Worm (Caenorhabditis elegans) whole organism, L2 larva: Measurements from ENCODE around the gene F49C5.3.

Experiments used
- C34F6.9 ChIP-seq: fragments of 150-350 bp; optimal IDR thresholded peaks from 2 replicates; lab custom pipeline; 2014; ENCODE audit warnings: missing biosample characterization, missing genetic modification characterization
- ZK546.5 ChIP-seq: sonication (generic microtip); optimal IDR thresholded peaks from 2 replicates; lab custom pipeline; 2017; ENCODE audit warnings: missing biosample characterization, missing genetic modification characterization
- aly-2 ChIP-seq: fragments of 150-350 bp; optimal IDR thresholded peaks from 2 replicates; lab custom pipeline; 2014; ENCODE audit warnings: missing biosample characterization, missing genetic modification characterization
- ama-1 ChIP-seq: fragments of 150-350 bp; optimal IDR thresholded peaks from 2 replicates; lab custom pipeline; 2018; ENCODE audit warnings: inconsistent platforms
- lsy-2 ChIP-seq, 2 experiments: fragments of 150-350 bp in 1 of 2; sonication (generic microtip) in 1 of 2; optimal IDR thresholded peaks; 2 replicates each; lab custom pipeline; 2014 to 2017; ENCODE audit warnings: missing biosample characterization in 2 of 2, missing genetic modification characterization in 2 of 2
- mbf-1 ChIP-seq: sonication (generic microtip); optimal IDR thresholded peaks from 2 replicates; lab custom pipeline; 2017; ENCODE audit warnings: missing biosample characterization, missing genetic modification characterization
- mdl-1 ChIP-seq, 2 experiments: fragments of 150-350 bp in 1 of 2; sonication (generic microtip) in 1 of 2; optimal IDR thresholded peaks; 2 replicates each; lab custom pipeline; 2017; ENCODE audit warnings: missing biosample characterization in 2 of 2, missing genetic modification characterization in 2 of 2
- snpc-4 ChIP-seq: fragments of 150-350 bp; optimal IDR thresholded peaks from 2 replicates; lab custom pipeline; 2014; ENCODE audit warnings: missing biosample characterization, missing genetic modification characterization
- unc-39 ChIP-seq: fragments of 150-350 bp; optimal IDR thresholded peaks from 2 replicates; lab custom pipeline; 2014; ENCODE audit warnings: missing biosample characterization, missing genetic modification characterization
- ztf-4 ChIP-seq: fragments of 150-350 bp; optimal IDR thresholded peaks from 2 replicates; lab custom pipeline; 2014; ENCODE audit warnings: missing biosample characterization, missing genetic modification characterization

ce11 chrII:12530958-12531357, 5.3 kb upstream of the F49C5.3 start, which contains the start of gene srx-120:
- TF ChIP-seq lsy-2 (tag; optimal IDR thresholded peaks at IDR 0.05; lab: Kevin White, UChicago) (no peak), snpc-4 (tag; lab: Kevin White, UChicago) (no peak), aly-2 (tag; lab: Kevin White, UChicago) (no peak), ZK546.5 (tag; lab: Kevin White, UChicago) (no peak), ama-1 (lab: Kevin White, UChicago) (no peak), mbf-1 (no peak), unc-39 (tag; lab: Kevin White, UChicago) (no peak), C34F6.9 (tag; lab: Kevin White, UChicago) (no peak), mdl-1 (tag; optimal IDR thresholded peaks at IDR 0.05; lab: Kevin White, UChicago) (no peak), ztf-4 (tag; lab: Kevin White, UChicago) (no peak)
